Worm (Caenorhabditis elegans): Measurements from ENCODE around the gene T12D8.5.

DNA sequence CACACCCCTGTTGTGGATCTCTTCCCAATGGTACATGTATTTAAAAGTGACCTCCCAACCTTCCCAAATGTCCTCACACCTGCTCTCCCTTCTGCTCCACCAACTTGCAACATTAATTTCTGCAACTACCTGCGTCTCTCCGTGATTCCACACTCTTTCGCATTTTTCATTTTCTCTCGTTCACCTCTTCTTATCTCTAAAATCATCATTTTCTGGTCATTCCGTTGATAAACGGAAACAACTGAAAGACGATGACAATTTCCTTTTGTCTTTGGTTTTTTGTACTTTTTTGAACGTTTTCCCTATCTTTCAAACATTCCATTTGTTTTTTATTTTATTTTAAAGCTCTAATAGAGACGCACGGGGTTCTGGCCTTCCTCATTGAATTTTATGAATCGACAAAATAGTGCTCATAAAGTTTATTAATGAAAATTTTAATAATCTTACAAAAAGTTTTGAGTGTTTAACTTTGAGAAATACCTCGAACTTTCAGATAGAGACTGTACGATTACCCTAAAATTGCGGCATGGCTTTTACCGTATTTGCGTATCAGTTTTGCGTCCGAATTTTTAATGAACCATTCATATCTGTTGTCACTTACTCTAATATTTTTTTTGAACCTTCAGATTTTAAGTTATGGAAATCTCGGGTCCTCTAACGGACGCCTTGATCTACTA lies 46.2 kb upstream of the T12D8.5 start, which contains the start of gene aqp-11:
- TF ChIP-seq snpc-4 (tag; optimal IDR thresholded peaks at IDR 0.05) (no peak), mls-2 (tag; optimal IDR thresholded peaks at IDR 0.05) (no peak), lsy-2 (tag; optimal IDR thresholded peaks at IDR 0.05) (no peak), pha-4 (tag; optimal IDR thresholded peaks at IDR 0.05) (no peak), nhr-12 (tag; optimal IDR thresholded peaks at IDR 0.05) (no peak), nhr-76 (tag; optimal IDR thresholded peaks at IDR 0.05) (no peak), unc-62 (GFP tag; optimal IDR thresholded peaks at IDR 0.05) (no peak), ceh-43 (GFP tag; optimal IDR thresholded peaks at IDR 0.05) (no peak), nhr-28 (tag; optimal IDR thresholded peaks at IDR 0.05) (no peak), blmp-1 (tag; optimal IDR thresholded peaks at IDR 0.05) (no peak), nhr-237 (tag; optimal IDR thresholded peaks at IDR 0.05) (no peak), lin-13 (tag; optimal IDR thresholded peaks at IDR 0.05) (no peak), flh-1 (GFP tag; optimal IDR thresholded peaks at IDR 0.05) (no peak), sptf-1 (tag; optimal IDR thresholded peaks at IDR 0.05) (no peak)
